Worm (Caenorhabditis elegans): ENCODE measurements around the gene srd-13.

ce11 chrIV:5593804-5594214, 41.6 kb downstream of the srd-13 start:
- TF ChIP-seq him-1 (tag; optimal IDR thresholded peaks at IDR 0.05) (no peak), W03F9.2 (tag; optimal IDR thresholded peaks at IDR 0.05) (no peak), dao-5 (tag; optimal IDR thresholded peaks at IDR 0.05) (no peak)
